Fruit fly (Drosophila melanogaster) ovary, adult (tissue): ENCODE results near the gene Nrd1.
A peak's percentile ranks its signal among the peaks of the same experiment; 100 is the strongest.

Experiments
- CG17801 ChIP-seq: fragments of 200-800 bp; optimal IDR thresholded peaks from 2 replicates; lab custom pipeline; 2019; ENCODE audit warnings: missing biosample characterization, mild to moderate bottlenecking, missing genetic modification characterization, moderate library complexity; ENCODE audit not compliant: partially characterized antibody

Nrd1 gene

DNA sequence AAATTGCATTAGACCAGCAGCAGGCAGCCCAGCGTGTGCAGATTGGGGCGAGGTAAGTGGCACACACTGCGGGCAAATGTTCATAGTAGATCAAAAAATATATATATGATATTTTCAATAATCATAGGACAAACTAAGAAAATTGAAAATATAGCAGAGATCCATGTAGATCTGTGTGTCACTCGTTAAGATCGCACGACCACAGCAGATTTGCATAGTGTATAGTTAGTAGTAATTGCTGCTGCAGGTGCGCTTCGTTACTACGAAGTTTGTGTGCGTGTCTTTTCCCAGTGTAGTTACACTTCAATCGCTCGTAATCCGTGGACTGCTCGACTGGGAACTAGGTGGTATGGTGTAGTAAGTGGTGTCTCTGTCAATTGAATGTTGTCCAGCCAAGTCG lies 8.5 kb upstream of the Nrd1 start, which contains the start of gene CG10352:
CG10352 (minus strand) TSS at position 4 of the 400 bp plus-strand sequence.
- no peak for TF ChIP-seq CG17801

DNA sequence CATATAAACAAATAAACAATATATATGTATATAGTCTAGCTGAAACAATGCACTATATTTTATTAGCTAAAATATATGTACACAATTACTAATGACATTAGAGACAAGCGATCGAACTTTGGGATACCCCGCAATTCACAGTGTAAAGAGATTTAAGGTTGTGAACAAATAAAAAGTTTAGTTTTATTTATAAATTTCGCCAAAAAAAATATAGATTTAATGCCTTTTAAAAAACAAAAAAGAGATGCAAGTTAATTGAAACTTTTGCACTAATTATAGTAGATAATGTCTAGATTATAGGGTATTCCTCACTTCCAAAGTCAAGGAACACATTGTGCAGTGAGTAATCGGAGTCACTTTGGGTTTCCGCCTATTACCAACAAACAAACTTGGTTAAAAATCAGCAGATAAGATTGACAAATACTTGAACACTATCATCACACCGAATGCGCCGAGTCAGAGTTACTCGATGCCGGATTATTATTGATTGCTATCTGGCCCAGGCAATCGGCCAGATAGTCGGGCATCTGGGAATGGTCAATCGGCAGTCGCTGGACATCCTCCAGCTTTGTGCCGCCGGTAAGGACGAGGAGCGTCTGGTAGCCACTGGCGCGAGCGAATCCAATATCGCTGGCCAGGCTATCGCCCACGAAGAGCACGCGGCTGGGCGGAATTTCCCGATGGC lies 6.6 kb upstream of the Nrd1 start:
- peak; percentile 3 for TF ChIP-seq CG17801

DNA sequence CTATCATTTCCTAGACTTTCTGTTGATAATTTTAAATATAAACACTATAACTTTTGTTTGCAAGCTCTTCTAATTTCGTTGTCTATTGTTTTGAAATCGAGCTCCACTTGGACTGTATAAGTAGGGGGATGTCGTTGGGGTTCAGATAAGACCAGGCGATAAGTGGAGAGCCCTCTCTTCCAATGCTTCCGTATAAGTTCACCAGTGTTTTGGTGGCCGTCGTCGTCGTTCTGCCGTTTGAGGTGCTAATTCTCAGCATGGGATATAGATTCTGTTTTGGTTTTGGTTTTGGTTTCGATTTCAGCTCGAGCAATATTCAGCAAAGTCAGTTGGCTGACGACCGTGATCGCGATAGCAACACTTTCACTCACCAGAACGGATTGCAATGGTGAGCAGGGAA lies 4.4 kb upstream of the Nrd1 start, which contains the start of gene CG15739:
CG15739 (plus strand) TSS at position 204 of the 400 bp plus-strand sequence.
- no peak for TF ChIP-seq CG17801

DNA sequence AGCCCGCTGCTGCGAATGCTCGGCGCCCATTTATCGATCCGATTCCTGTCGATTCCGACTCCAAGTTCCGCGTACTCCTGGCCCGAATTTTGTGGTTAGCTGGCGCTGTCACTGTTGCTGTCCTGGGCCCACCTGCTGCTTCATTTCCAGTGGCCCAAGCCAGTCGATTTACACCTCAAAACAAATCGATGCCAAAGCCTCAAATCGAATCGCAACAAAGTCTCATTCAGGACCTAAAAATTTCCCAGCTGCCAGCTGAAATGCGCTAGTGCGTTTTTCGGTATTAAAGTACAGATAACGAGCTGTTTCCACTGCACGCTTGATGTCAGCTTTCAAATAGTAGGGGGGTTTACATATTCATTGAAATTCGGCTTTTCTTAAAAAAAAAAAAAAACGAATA lies 3.8 kb upstream of the Nrd1 start, which contains the start of gene BORCS5:
BORCS5 (minus strand) TSS at position 263 of the 400 bp plus-strand sequence.
- TF ChIP-seq CG17801 = no peak

DNA sequence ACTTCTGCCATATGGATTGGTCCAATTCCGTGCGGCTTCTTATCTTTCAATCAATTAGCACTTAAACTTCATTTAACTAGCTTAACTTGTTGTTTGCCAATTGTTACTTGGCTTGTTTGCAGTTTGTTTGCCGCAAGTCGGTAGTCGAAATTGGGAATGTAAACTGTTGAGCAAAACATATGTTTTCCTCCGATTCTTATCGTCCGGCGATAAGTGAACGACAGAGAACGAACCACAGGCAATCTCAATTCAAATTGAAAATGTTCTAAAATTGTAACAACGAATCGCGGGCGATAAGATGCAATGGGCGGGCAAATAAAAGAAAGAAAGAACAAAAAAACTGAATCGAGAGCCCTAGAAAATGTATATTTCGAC lies 10.3 kb downstream of the Nrd1 start:
- TF ChIP-seq CG17801 = no peak

DNA sequence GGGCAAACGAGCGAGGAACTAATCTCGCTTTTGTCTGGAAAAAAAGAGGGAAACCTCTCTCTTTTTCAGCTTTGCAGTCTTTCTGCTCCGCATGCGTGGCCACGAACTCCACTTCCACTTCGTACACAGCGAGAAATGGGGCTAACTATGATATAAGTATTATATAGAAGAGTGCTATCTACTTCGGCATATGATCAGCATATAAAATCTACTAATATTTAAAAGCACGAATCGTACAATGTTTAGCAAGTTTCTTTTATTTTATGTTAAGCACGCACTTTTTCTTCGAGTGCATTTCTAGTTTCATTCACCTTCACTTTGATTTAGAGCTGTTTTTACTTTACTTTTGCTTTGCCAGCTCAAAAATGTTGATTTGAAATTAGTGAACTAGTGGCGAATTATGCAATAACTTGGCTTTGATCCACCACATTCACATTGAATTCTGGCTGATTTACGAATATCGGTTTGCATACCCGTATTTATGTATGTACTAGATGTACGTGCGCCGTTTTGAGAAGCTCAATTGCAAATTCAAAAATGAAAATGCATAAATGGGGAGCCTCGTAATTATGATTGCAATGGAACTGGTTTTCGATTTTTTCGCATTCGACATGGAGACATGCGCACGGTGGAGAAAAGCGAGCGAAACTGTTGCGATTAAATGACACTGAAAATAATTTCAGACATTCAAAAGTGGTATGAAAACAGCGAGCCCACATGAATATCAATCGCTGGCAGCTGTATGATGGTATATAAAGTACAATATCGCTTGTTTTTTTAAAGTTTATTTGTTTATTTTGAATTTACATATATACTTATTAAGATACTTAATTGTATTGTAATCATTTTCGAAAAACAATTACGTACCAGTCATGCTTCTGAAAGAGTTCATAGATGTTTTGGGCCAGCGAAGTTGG lies 10.9 kb downstream of the Nrd1 start:
- peak; percentile 93 for TF ChIP-seq CG17801

DNA sequence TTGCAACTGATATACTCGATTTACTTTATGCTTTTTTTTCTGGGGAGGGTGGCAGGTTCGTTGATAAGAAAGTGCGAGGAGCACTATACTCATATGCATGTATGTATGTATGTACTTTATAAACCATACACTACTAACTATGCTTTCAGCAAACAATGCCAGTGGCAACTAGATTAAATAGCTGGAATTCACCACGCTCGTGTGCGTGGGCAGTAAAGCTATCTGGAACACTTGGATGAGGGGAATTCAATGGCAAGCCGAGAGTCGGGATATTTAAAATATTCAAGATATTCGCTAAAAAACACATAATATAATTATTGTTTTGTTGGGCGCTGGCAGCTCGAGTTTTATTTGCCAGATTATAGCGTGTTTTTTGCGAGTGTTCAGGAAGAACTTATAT lies 11.8 kb downstream of the Nrd1 start:
- no peak for TF ChIP-seq CG17801

DNA sequence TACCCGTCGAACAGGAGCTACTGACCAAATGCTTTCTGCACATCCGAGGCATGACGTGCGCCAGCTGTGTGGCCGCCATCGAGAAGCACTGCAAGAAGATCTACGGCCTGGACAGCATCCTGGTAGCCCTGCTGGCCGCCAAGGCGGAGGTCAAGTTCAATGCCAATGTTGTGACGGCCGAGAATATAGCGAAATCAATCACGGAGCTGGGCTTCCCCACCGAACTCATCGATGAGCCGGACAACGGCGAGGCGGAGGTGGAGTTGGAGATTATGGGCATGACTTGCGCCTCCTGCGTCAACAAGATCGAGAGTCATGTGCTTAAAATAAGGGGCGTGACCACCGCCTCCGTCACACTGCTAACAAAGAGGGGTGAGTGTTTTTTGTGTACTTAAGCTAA lies 12.7 kb downstream of the Nrd1 start:
- TF ChIP-seq CG17801 = no peak

DNA sequence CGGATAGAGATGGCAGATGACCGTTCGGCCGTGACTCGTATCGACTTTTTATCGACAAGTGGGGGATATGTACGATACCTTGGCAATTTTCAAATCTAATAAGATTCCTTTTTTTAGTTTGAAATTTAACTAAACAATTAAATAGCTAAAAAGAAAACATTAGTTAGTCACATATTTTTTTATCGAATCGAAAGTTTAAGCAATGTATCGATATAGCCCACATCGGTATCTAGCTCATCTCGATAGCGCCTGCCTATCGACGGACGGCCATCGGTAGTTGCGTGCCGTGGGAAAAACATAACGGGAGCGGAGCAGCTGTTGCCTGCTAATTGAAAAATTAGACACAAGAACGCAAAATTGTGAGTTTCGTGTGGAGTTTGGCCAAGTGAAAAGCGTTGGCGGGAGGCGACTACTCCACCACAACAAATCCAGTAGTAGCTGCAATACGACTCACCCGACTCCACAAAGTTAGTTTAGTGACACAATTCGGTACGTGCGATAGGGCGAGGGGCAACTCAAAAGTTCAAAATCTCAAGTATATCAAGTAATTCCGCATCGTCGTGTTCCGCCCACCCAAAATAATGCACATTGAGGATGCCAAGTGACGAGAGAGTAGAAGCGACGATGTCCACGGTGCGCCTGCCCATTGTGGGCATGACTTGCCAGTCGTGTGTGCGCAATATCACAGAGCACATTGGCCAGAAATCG lies 13.8 kb downstream of the Nrd1 start, which contains the start of the genes CG10347 and ATP7:
CG10347 (minus strand) TSS at position 174 of the 708 bp plus-strand sequence.
ATP7 (plus strand) TSS at position 265 of the 708 bp plus-strand sequence.
- TF ChIP-seq CG17801 = peak; percentile 69

DNA sequence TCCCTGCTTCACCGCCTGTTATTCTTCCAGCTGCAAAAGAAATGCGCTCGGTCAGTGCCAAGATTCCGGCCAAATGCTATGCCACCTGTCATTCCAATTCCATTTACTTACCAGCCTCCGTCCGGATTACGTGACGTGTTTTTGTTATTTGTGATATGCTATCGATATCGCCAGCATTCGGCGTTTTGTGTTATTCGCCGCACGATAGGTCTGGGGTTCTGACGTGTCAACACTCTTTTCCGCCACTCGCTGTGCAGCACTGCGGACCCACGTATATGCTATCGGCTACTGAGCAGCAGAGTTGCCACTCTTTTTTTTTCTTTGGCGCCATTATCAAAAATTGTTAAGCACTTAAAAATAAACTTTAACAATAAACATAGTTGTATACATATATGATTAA lies 16.4 kb downstream of the Nrd1 start, which contains the start of gene p24-1:
p24-1 (minus strand) TSS at position 221 of the 400 bp plus-strand sequence.
- peak; percentile 66 for TF ChIP-seq CG17801

DNA sequence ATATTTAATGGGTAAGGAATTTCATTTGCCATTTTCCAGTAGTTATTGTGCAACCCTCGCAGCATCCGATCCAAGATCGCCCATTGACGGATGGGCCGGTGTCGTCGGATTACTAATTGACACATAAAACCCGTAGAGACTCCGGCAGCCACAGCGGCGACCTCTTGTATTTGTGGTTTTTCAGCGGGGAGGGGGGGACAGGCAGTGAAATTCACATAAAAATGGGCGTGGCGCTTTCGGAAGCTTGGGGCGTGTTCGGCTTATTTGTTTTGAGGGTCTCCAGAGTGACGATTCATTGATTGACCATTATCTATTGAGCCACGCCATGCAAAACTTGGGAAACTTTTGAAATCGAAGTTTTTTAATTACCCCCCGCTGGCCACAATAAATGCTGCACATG lies 19.4 kb downstream of the Nrd1 start:
- TF ChIP-seq CG17801 = no peak

DNA sequence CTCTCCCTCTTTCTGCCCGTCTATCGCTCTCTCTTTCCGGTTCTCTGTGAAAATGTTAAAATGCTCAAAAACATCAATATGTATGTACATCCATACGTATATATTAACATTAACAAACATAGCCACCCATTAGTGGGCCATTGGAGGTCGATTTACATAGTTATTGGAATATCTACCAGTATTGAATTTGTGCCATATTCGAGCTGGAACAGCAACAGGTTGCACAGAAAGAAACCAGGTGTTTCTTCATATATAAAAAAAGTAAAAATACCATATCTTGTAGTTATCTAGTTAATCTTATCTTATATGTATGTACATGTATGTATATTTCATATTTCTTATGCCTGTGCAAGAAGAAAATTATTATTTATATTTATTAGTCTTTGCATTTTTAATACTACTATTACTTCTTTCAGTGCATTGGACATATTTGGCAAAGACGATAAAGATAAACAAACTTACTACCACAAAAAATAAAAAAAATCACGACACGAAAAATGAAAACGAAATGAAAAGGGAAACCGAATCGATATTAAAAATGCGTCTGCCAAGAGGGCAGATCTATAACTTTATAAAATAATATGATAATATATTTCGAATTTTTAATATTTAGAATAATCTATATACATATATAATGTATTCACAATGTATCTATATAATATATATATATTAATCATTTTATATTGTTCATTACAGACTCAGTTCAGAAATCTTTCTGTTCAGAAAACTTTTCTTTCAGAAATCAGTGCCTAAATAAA lies 20.0 kb downstream of the Nrd1 start:
- no peak for TF ChIP-seq CG17801

DNA sequence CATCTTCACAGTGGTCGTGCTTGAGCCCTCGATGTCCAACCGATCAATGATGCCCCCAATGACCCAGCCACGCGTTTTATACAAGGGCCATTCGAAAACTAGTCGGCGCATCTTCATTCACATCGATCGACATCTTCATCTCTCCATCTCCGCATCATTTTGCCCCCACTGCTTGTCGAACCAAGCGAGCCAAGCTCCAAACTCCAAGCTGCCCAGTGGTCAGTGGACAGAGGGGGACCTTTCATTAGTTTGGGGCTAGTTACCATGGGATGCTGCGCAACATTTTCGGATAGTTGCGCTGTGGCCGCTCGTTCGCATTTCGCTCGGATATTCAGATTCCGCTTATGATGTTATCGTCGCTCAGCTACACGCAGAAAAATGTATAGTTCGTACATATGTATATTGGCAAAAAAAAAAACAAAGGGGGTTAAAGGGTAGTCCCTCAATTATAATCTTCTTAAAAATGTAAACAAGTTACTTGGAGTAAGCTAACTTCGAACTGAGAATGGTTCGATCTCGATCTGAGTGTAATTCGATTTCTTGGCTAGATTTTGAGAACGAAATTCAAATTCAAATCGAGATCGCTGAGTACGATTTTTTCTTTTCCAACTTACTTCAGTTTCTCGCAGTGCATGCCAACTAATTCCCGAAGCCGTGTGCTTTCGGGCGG lies 22.5 kb downstream of the Nrd1 start, which contains the start of gene CG15740:
CG15740 (minus strand) TSS at position 51 of the 670 bp plus-strand sequence.
- TF ChIP-seq CG17801 = no peak

DNA sequence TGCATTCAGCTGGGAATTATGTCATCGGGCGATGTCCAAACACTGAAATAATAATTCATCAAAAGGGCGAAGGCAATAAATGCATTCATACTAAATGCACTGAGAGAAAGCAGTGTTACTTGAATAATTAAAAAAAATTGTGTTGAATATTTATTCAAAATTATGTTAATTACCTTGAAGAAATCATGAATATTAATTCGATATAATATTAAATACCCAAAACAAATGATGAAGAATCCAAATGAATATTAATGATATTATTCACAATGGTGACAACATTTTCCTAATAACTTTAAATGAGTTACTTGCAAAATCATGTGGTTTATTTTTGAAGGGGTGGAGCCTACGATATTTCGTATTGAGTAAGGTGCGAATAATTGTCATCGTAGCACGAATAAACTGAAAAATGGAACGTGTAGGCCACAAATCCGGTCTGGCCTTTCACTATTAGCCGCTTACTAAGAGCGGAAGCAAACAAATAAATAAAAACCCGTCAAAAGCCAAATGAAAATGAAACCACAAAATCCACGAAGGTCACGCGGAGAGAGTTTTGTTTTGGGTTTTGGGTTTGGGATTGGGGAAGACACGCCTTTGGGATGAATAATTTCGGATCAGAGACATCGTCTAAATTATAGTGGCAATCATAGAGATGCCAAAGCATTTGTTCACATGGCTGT lies 26.9 kb downstream of the Nrd1 start:
- TF ChIP-seq CG17801 = no peak

DNA sequence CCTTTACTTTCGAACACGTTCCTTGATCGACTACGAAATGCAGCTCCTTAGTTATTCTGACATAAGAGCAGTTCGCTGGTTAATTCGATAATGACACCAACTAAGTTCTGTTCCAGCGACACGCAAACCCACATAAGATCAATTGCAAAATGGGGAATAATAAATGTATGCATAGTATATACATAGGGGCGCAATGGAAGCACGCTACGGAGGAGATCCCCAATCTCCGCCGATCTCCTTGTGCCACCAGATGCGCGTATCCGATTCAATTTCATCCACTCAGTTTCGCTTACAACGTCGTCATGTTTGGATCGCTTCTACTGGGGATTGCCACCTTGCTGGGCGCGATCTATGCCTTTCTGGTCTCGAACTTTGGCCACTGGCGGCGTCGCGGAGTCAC lies 29.4 kb downstream of the Nrd1 start, which contains the start of gene Cyp28c1:
Cyp28c1 (plus strand) TSS at position 301 of the 400 bp plus-strand sequence.
- TF ChIP-seq CG17801 = no peak
